Worm (Caenorhabditis elegans) whole organism, L2 larva: ENCODE results near the gene F59B2.13.

Experiments used
- ama-1 ChIP-seq: fragments of 150-350 bp; optimal IDR thresholded peaks from 2 replicates; lab custom pipeline; 2018; ENCODE audit warnings: inconsistent platforms
- ceh-82 ChIP-seq: fragments of 150-350 bp; optimal IDR thresholded peaks from 2 replicates; lab custom pipeline; 2014; ENCODE audit warnings: missing biosample characterization, missing genetic modification characterization
- elt-1 ChIP-seq: fragments of 150-350 bp; optimal IDR thresholded peaks from 2 replicates; lab custom pipeline; 2014; ENCODE audit warnings: missing biosample characterization, missing genetic modification characterization
- lin-39 ChIP-seq: fragments of 150-350 bp; optimal IDR thresholded peaks from 2 replicates; lab custom pipeline; 2014; ENCODE audit warnings: missing biosample characterization, missing genetic modification reagents, missing genetic modification characterization
- unc-62 ChIP-seq: fragments of 150-350 bp; optimal IDR thresholded peaks from 2 replicates; lab custom pipeline; 2014; ENCODE audit warnings: missing biosample characterization, missing genetic modification reagents, missing genetic modification characterization

DNA sequence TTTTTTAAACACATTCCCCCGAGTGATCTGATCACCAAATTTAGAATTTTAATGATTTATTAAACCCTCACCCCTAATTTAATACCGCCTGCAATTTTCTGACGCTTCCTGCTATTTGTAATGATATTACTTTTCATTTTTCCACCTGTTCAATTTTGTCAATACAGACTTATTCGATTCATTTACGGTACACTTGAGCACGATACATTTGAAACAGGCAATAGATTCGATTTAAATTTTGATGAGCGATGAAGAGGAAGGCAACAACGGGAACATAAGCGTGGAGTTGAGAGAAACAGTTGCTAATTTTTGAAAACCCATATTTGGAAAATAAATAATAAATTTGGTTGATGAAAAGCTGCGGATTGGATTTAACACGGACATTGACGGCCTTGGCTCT, 22.2 kb downstream of the F59B2.13 start:
- TF ChIP-seq ceh-82 (tag; lab: Kevin White, UChicago) (no peak), unc-62 (GFP tag; lab: Kevin White, UChicago) (no peak), ama-1 (lab: Kevin White, UChicago) (no peak), elt-1 (tag; lab: Kevin White, UChicago) (no peak), lin-39 (tag; lab: Kevin White, UChicago) (no peak)
